Worm (Caenorhabditis elegans) whole organism, young adult: ENCODE results near the gene C35A5.4.

Experiments used
- B0035.1 ChIP-seq: sonication (generic microtip); optimal IDR thresholded peaks from 2 replicates; lab custom pipeline; 2016; ENCODE audit warnings: missing genetic modification characterization, mild to moderate bottlenecking, missing compliant biosample characterization, missing genotype, missing genetic modification reagents
- K11D2.4 ChIP-seq: fragments of 200-800 bp; sonication (Bioruptor generic); IDR thresholded peaks from 2 replicates; pipeline ENCODE4 v1.3.6; 2022; ENCODE audit warnings: missing genetic modification reagents, missing genetic modification characterization, missing compliant biosample characterization
- T07F8.4 ChIP-seq: sonication (generic microtip); optimal IDR thresholded peaks from 2 replicates; lab custom pipeline; 2016; ENCODE audit warnings: mild to moderate bottlenecking, missing genetic modification characterization, moderate library complexity, missing compliant biosample characterization
- Y53G8AR.9 ChIP-seq: fragments of 200-800 bp; sonication (Bioruptor generic); conservative IDR thresholded peaks from 2 replicates; pipeline ENCODE4 v1.3.6; 2022; ENCODE audit warnings: missing genetic modification reagents, missing genetic modification characterization, missing compliant biosample characterization
- Y56A3A.18 ChIP-seq: fragments of 200-800 bp; sonication (Bioruptor generic); IDR thresholded peaks from 2 replicates; pipeline ENCODE4 v1.3.6; 2022; ENCODE audit warnings: missing genetic modification reagents, missing genetic modification characterization, missing compliant biosample characterization
- ZK185.1 ChIP-seq: sonication (generic microtip); optimal IDR thresholded peaks from 2 replicates; lab custom pipeline; 2016; ENCODE audit warnings: mild to moderate bottlenecking, missing genetic modification characterization, missing compliant biosample characterization; ENCODE audit not compliant: poor library complexity, severe bottlenecking
- ama-1 ChIP-seq, 3 experiments: fragments of 150-350 bp in 1 of 3; sonication (generic microtip) in 2 of 3; optimal IDR thresholded peaks; 2 replicates each; lab custom pipeline; 2014 to 2018; ENCODE audit warnings: missing biosample characterization in 2 of 3, missing genetic modification characterization in 2 of 3, missing genetic modification reagents in 2 of 3
- atf-7 ChIP-seq: sonication (generic microtip); optimal IDR thresholded peaks from 2 replicates; lab custom pipeline; 2017; ENCODE audit warnings: mild to moderate bottlenecking, missing genetic modification characterization, missing compliant biosample characterization
- attf-3 ChIP-seq: fragments of 200-800 bp; sonication (Bioruptor generic); conservative IDR thresholded peaks from 2 replicates; pipeline ENCODE4 v1.3.6; 2022; ENCODE audit warnings: missing genetic modification reagents, missing genetic modification characterization, missing compliant biosample characterization
- attf-5 ChIP-seq: fragments of 200-800 bp; sonication (Bioruptor generic); optimal IDR thresholded peaks from 2 replicates; lab custom pipeline; 2018; ENCODE audit warnings: mild to moderate bottlenecking, missing genetic modification characterization, missing compliant biosample characterization
- bed-2 ChIP-seq: fragments of 200-800 bp; sonication (Bioruptor generic); IDR thresholded peaks from 2 replicates; pipeline ENCODE4 v1.3.6; 2022; ENCODE audit warnings: missing genetic modification reagents, missing genetic modification characterization, missing compliant biosample characterization
- cebp-1 ChIP-seq, 2 experiments: fragments of 200-800 bp in 1 of 2; sonication (Bioruptor generic) in 1 of 2; sonication (generic microtip) in 1 of 2; IDR thresholded peaks in 1 of 2; optimal IDR thresholded peaks in 1 of 2; 2 replicates each; pipeline versions ENCODE4 v1.3.6 to Lab custom; 2017 to 2022; ENCODE audit warnings: missing compliant biosample characterization in 2 of 2, missing genetic modification characterization in 2 of 2, mild to moderate bottlenecking in 1 of 2, missing genetic modification reagents in 1 of 2, moderate library complexity in 1 of 2
- ceh-91 ChIP-seq: fragments of 200-800 bp; sonication (Bioruptor generic); IDR thresholded peaks from 2 replicates; pipeline ENCODE4 v1.3.6; 2022; ENCODE audit warnings: missing genetic modification reagents, missing genetic modification characterization, missing compliant biosample characterization
- chd-7 ChIP-seq: sonication (generic microtip); optimal IDR thresholded peaks from 2 replicates; lab custom pipeline; 2016; ENCODE audit warnings: mild to moderate bottlenecking, missing genetic modification characterization, moderate library complexity, missing compliant biosample characterization
- dpl-1 ChIP-seq: fragments of 150-350 bp; optimal IDR thresholded peaks from 2 replicates; lab custom pipeline; 2014; ENCODE audit warnings: missing biosample characterization, missing genetic modification reagents, missing genetic modification characterization
- gei-17 ChIP-seq: fragments of 200-800 bp; sonication (Bioruptor generic); optimal IDR thresholded peaks from 2 replicates; lab custom pipeline; 2018; ENCODE audit warnings: mild to moderate bottlenecking, missing genetic modification characterization, missing compliant biosample characterization
- hlh-26 ChIP-seq: fragments of 200-800 bp; sonication (Bioruptor generic); conservative IDR thresholded peaks from 2 replicates; pipeline ENCODE4 v1.3.6; 2022; ENCODE audit warnings: missing genetic modification reagents, missing genetic modification characterization, missing compliant biosample characterization
- hmg-1.2 ChIP-seq: fragments of 200-800 bp; sonication (Bioruptor generic); IDR thresholded peaks from 2 replicates; pipeline ENCODE4 v1.3.6; 2022; ENCODE audit warnings: missing genetic modification reagents, missing genetic modification characterization, missing compliant biosample characterization
- hmg-20 ChIP-seq: fragments of 200-800 bp; sonication (Bioruptor generic); IDR thresholded peaks from 2 replicates; pipeline ENCODE4 v1.3.6; 2022; ENCODE audit warnings: missing genetic modification reagents, missing genetic modification characterization, missing compliant biosample characterization
- hrde-1 ChIP-seq: sonication (generic microtip); optimal IDR thresholded peaks from 2 replicates; lab custom pipeline; 2016; ENCODE audit warnings: missing genetic modification characterization, mild to moderate bottlenecking, missing compliant biosample characterization, moderate library complexity, missing genotype, missing genetic modification reagents, borderline replicate concordance
- hsf-1 ChIP-seq: fragments of 200-800 bp; sonication (Bioruptor generic); IDR thresholded peaks from 2 replicates; pipeline ENCODE4 v1.3.6; 2022; ENCODE audit warnings: missing genetic modification reagents, missing genetic modification characterization, missing compliant biosample characterization
- let-526 ChIP-seq: fragments of 200-800 bp; sonication (Bioruptor generic); IDR thresholded peaks from 2 replicates; pipeline ENCODE4 v1.3.6; 2022; ENCODE audit warnings: missing genetic modification reagents, missing genetic modification characterization, missing compliant biosample characterization
- lin-54 ChIP-seq: fragments of 200-800 bp; sonication (Bioruptor generic); optimal IDR thresholded peaks from 2 replicates; lab custom pipeline; 2018; ENCODE audit warnings: mild to moderate bottlenecking, missing genetic modification characterization, missing compliant biosample characterization
- lsl-1 ChIP-seq: fragments of 200-800 bp; sonication (Bioruptor generic); optimal IDR thresholded peaks from 2 replicates; lab custom pipeline; 2018; ENCODE audit warnings: mild to moderate bottlenecking, missing genetic modification characterization, moderate library complexity, missing compliant biosample characterization
- madf-6 ChIP-seq: fragments of 200-800 bp; sonication (Bioruptor generic); IDR thresholded peaks from 2 replicates; pipeline ENCODE4 v1.3.6; 2022; ENCODE audit warnings: missing genetic modification reagents, missing genetic modification characterization, missing compliant biosample characterization
- mcd-1 ChIP-seq: fragments of 200-800 bp; sonication (Bioruptor generic); IDR thresholded peaks from 2 replicates; pipeline ENCODE4 v1.3.6; 2022; ENCODE audit warnings: missing genetic modification reagents, missing genetic modification characterization, missing compliant biosample characterization
- nfya-2 ChIP-seq: fragments of 200-800 bp; sonication (Bioruptor generic); IDR thresholded peaks from 2 replicates; pipeline ENCODE4 v1.3.6; 2022; ENCODE audit warnings: missing genetic modification reagents, missing genetic modification characterization, missing compliant biosample characterization
- nfyb-1 ChIP-seq: fragments of 200-800 bp; sonication (Bioruptor generic); IDR thresholded peaks from 2 replicates; pipeline ENCODE4 v1.3.6; 2022; ENCODE audit warnings: missing genetic modification reagents, missing genetic modification characterization, missing compliant biosample characterization
- nhr-179 ChIP-seq: sonication (generic microtip); optimal IDR thresholded peaks from 2 replicates; lab custom pipeline; 2016; ENCODE audit warnings: mild to moderate bottlenecking, missing genetic modification characterization, missing compliant biosample characterization
- nhr-80 ChIP-seq: sonication (generic microtip); optimal IDR thresholded peaks from 2 replicates; lab custom pipeline; 2016; ENCODE audit warnings: missing genetic modification characterization, missing compliant biosample characterization
- pbrm-1 ChIP-seq: fragments of 200-800 bp; sonication (Bioruptor generic); IDR thresholded peaks from 2 replicates; pipeline ENCODE4 v1.3.6; 2022; ENCODE audit warnings: missing genetic modification reagents, missing genetic modification characterization, missing compliant biosample characterization
- snpc-1.1 ChIP-seq: sonication (generic microtip); optimal IDR thresholded peaks from 2 replicates; lab custom pipeline; 2017; ENCODE audit warnings: missing genetic modification characterization, mild to moderate bottlenecking, missing compliant biosample characterization, antibody characterized with exemption, moderate library complexity, missing genotype, missing genetic modification reagents; ENCODE audit not compliant: insufficient read depth
- snpc-3.4 ChIP-seq: sonication (generic microtip); optimal IDR thresholded peaks from 2 replicates; lab custom pipeline; 2017; ENCODE audit warnings: missing genetic modification characterization, mild to moderate bottlenecking, missing compliant biosample characterization, antibody characterized with exemption, moderate library complexity, missing genotype, missing genetic modification reagents
- snpc-4 ChIP-seq, 5 experiments: fragments of 150-350 bp in 1 of 5; sonication (generic microtip) in 4 of 5; optimal IDR thresholded peaks; 2 replicates each; lab custom pipeline; 2014 to 2018; ENCODE audit warnings: missing genetic modification characterization in 5 of 5, missing biosample characterization in 3 of 5, antibody characterized with exemption in 2 of 5, mild to moderate bottlenecking in 2 of 5, missing compliant biosample characterization in 2 of 5, missing genotype in 2 of 5, moderate library complexity in 2 of 5, missing genetic modification reagents in 1 of 5
- tbp1 ChIP-seq: fragments of 200-800 bp; sonication (Bioruptor generic); optimal IDR thresholded peaks from 2 replicates; lab custom pipeline; 2018; ENCODE audit warnings: mild to moderate bottlenecking, missing genetic modification characterization, missing compliant biosample characterization
- zfh-2 ChIP-seq: fragments of 200-800 bp; sonication (Bioruptor generic); conservative IDR thresholded peaks from 2 replicates; pipeline ENCODE4 v1.3.6; 2022; ENCODE audit warnings: missing genetic modification reagents, missing genetic modification characterization, missing compliant biosample characterization
- ztf-18 ChIP-seq: sonication (generic microtip); optimal IDR thresholded peaks from 2 replicates; lab custom pipeline; 2016; ENCODE audit warnings: missing genotype, mild to moderate bottlenecking, missing genetic modification characterization, missing compliant biosample characterization
- ztf-3 ChIP-seq: fragments of 200-800 bp; sonication (Bioruptor generic); optimal IDR thresholded peaks from 2 replicates; lab custom pipeline; 2018; ENCODE audit warnings: mild to moderate bottlenecking, missing genetic modification characterization, missing compliant biosample characterization

The C35A5.4 gene

DNA sequence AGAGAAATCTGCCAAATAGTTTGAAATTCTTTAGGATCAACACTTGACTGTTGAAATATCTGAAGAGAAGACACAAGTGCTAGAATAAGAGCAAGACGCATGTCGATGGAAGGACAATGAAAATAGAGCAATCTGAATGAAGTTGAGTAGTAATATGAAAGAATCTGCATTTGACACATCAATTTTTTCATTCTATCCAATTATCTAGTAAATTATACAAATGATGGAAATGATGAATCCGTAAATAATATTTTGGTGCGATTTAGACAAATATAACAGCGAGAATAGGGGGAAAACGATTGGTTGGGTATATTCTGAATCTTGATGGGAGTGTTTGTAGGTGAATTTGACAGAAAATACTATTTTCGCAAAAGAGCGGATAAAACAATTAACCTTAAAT, 35.9 kb downstream of the C35A5.4 start, which contains the start of gene txt-10:
Gene txt-10, minus strand, starts transcription at position 101 of the 400 bp plus-strand sequence.
- TF ChIP-seq hrde-1 (peak; percentile 7), Y56A3A.18 (no peak)

ce11 chrV:10535325-10535724, 38.5 kb downstream of the C35A5.4 start:
- TF ChIP-seq gei-17 (GFP tag; lab: Kevin White, UChicago): no peak
- peak; percentile 27; the same call in 1 of the 2 replicates for TF ChIP-seq mcd-1 (GFP tag; lab: Robert Waterston, UW)
- peak; percentile 13; the same call in 1 of the 2 replicates for TF ChIP-seq madf-6 (GFP tag; lab: Robert Waterston, UW)
- peak; percentile 46 for TF ChIP-seq nhr-80 (tag; lab: Kevin White, UChicago)
- peak; percentile 34 for TF ChIP-seq ztf-18
- TF ChIP-seq hmg-1.2 (GFP tag; lab: Robert Waterston, UW): peak; percentile 49; the same call in 1 of the 2 replicates
- TF ChIP-seq atf-7 (tag; lab: Kevin White, UChicago): peak; percentile 39
- peak; percentile 19 for TF ChIP-seq ama-1 (optimal IDR thresholded peaks at IDR 0.05; lab: Kevin White, UChicago)
- TF ChIP-seq ama-1 (GFP tag; optimal IDR thresholded peaks at IDR 0.05; lab: Kevin White, UChicago): no peak
- no peak for TF ChIP-seq bed-2 (GFP tag; lab: Robert Waterston, UW)
- peak; percentile 0 for TF ChIP-seq lin-54 (GFP tag; lab: Kevin White, UChicago)
- 0 out of 2 replicates have a peak, but pooled peaks have one; percentile 49 for TF ChIP-seq nfyb-1
- no peak for TF ChIP-seq nhr-179 (tag; lab: Kevin White, UChicago)
- TF ChIP-seq cebp-1 (GFP tag; IDR thresholded peaks at IDR 0.05; lab: Robert Waterston, UW): no peak
- TF ChIP-seq cebp-1 (tag; optimal IDR thresholded peaks at IDR 0.05; lab: Kevin White, UChicago): peak; percentile 49
- TF ChIP-seq, all 124 proteins: peak for 10

ce11 chrV:10536095-10536691, 39.4 kb downstream of the C35A5.4 start, which contains the start of gene ppm-1.A:
ppm-1.A (minus strand) TSS chrV:10536388.
- TF ChIP-seq nfya-2: no peak
- TF ChIP-seq nhr-80 (tag; lab: Kevin White, UChicago): peak; percentile 21
- TF ChIP-seq hsf-1 (GFP tag; lab: Robert Waterston, UW): no peak
- TF ChIP-seq lin-54 (GFP tag; lab: Kevin White, UChicago): no peak
- TF ChIP-seq snpc-1.1: no peak
- TF ChIP-seq attf-3 (GFP tag; lab: Robert Waterston, UW): no peak
- TF ChIP-seq attf-5: peak; percentile 20
- TF ChIP-seq tbp1: peak; percentile 25
- no peak for TF ChIP-seq snpc-3.4
- 0 out of 2 replicates have a peak, but pooled peaks have one; percentile 35 for TF ChIP-seq nfyb-1
- TF ChIP-seq, all 124 proteins: peak for 4

ce11 chrV:10536808-10537207, 40.0 kb downstream of the C35A5.4 start:
- no peak for TF ChIP-seq hlh-26 (GFP tag; lab: Robert Waterston, UW)
- TF ChIP-seq K11D2.4 (GFP tag; lab: Robert Waterston, UW): peak; percentile 71
- TF ChIP-seq cebp-1 (GFP tag; IDR thresholded peaks at IDR 0.05; lab: Robert Waterston, UW): 0 out of 2 replicates have a peak, but pooled peaks have one; percentile 46
- peak; percentile 90 for TF ChIP-seq cebp-1 (tag; optimal IDR thresholded peaks at IDR 0.05; lab: Kevin White, UChicago)
- TF ChIP-seq ZK185.1 (tag; lab: Kevin White, UChicago): peak; percentile 88
- no peak for TF ChIP-seq ceh-91 (GFP tag; lab: Robert Waterston, UW)
- 0 out of 2 replicates have a peak, but pooled peaks have one; percentile 59 for TF ChIP-seq attf-3 (GFP tag; lab: Robert Waterston, UW)
- peak; percentile 69 for TF ChIP-seq dpl-1 (GFP tag; lab: Kevin White, UChicago)
- 0 out of 2 replicates have a peak, but pooled peaks have one; percentile 52 for TF ChIP-seq madf-6 (GFP tag; lab: Robert Waterston, UW)
- peak; percentile 48 for TF ChIP-seq chd-7 (tag; lab: Kevin White, UChicago)
- peak; percentile 90 for TF ChIP-seq zfh-2 (GFP tag; lab: Robert Waterston, UW)
- TF ChIP-seq nfyb-1: peak; percentile 82
- TF ChIP-seq pbrm-1 (GFP tag; lab: Robert Waterston, UW): peak; percentile 88
- TF ChIP-seq let-526 (GFP tag; lab: Robert Waterston, UW): 0 out of 2 replicates have a peak, but pooled peaks have one; percentile 65
- peak; percentile 90 for TF ChIP-seq attf-5
- peak; percentile 75 for TF ChIP-seq nhr-80 (tag; lab: Kevin White, UChicago)
- TF ChIP-seq tbp1: peak; percentile 54
- TF ChIP-seq T07F8.4: no peak
- TF ChIP-seq lin-54 (GFP tag; lab: Kevin White, UChicago): peak; percentile 94
- TF ChIP-seq B0035.1 (tag; lab: Kevin White, UChicago): no peak
- TF ChIP-seq hmg-20 (GFP tag; lab: Robert Waterston, UW): peak; percentile 86; the same call in 1 of the 2 replicates
- peak; percentile 81 for TF ChIP-seq Y53G8AR.9 (GFP tag; lab: Robert Waterston, UW)
- TF ChIP-seq ztf-3 (GFP tag; lab: Kevin White, UChicago): no peak
- no peak for TF ChIP-seq snpc-4 (GFP tag; optimal IDR thresholded peaks at IDR 0.05; lab: Kevin White, UChicago)
- peak in 2 of 4 experiments; percentile 63 to 77 for TF ChIP-seq snpc-4 (tag; optimal IDR thresholded peaks at IDR 0.05; lab: Kevin White, UChicago)
- peak; percentile 30 for TF ChIP-seq lsl-1 (GFP tag; lab: Kevin White, UChicago)
